Worm (Caenorhabditis elegans) whole organism, young adult: Measurements from ENCODE around the gene F59E12.1.

ENCODE experiments used
- B0261.1 ChIP-seq: sonication (generic microtip); optimal IDR thresholded peaks from 2 replicates; lab custom pipeline; 2016; ENCODE audit warnings: mild to moderate bottlenecking, missing genetic modification characterization, moderate library complexity, missing compliant biosample characterization
- C06A6.2 ChIP-seq: fragments of 200-800 bp; sonication (Bioruptor generic); conservative IDR thresholded peaks from 2 replicates; pipeline ENCODE4 v1.3.6; 2022; ENCODE audit warnings: missing genetic modification characterization, missing compliant biosample characterization
- D2030.7 ChIP-seq: fragments of 200-800 bp; sonication (Bioruptor generic); IDR thresholded peaks from 2 replicates; pipeline ENCODE4 v1.3.6; 2022; ENCODE audit warnings: missing genetic modification reagents, missing genetic modification characterization, missing compliant biosample characterization
- F22D6.2 ChIP-seq: sonication (generic microtip); optimal IDR thresholded peaks from 2 replicates; lab custom pipeline; 2016; ENCODE audit warnings: mild to moderate bottlenecking, missing genetic modification characterization, missing compliant biosample characterization
- F55B11.4 ChIP-seq: sonication (generic microtip); optimal IDR thresholded peaks from 2 replicates; lab custom pipeline; 2016; ENCODE audit warnings: missing compliant biosample characterization, missing genetic modification characterization, borderline replicate concordance; ENCODE audit not compliant: insufficient read depth
- K12H6.12 ChIP-seq: fragments of 200-800 bp; sonication (Bioruptor generic); optimal IDR thresholded peaks from 2 replicates; lab custom pipeline; 2018; ENCODE audit warnings: mild to moderate bottlenecking, missing genetic modification characterization, missing compliant biosample characterization
- akir-1 ChIP-seq: fragments of 200-800 bp; sonication (Bioruptor generic); optimal IDR thresholded peaks from 2 replicates; lab custom pipeline; 2018; ENCODE audit warnings: mild to moderate bottlenecking, missing genetic modification characterization, moderate library complexity, missing compliant biosample characterization
- ama-1 ChIP-seq, 3 experiments: fragments of 150-350 bp in 1 of 3; sonication (generic microtip) in 2 of 3; optimal IDR thresholded peaks; 2 replicates each; lab custom pipeline; 2014 to 2018; ENCODE audit warnings: missing biosample characterization in 2 of 3, missing genetic modification characterization in 2 of 3, missing genetic modification reagents in 2 of 3
- aptf-2 ChIP-seq: fragments of 200-800 bp; sonication (Bioruptor generic); conservative IDR thresholded peaks from 2 replicates; pipeline ENCODE4 v1.3.6; 2022; ENCODE audit warnings: missing genetic modification reagents, missing genetic modification characterization, missing compliant biosample characterization
- athp-1 ChIP-seq: sonication (generic microtip); optimal IDR thresholded peaks from 2 replicates; lab custom pipeline; 2017; ENCODE audit warnings: mild to moderate bottlenecking, missing genetic modification characterization, missing compliant biosample characterization
- attf-5 ChIP-seq: fragments of 200-800 bp; sonication (Bioruptor generic); optimal IDR thresholded peaks from 2 replicates; lab custom pipeline; 2018; ENCODE audit warnings: mild to moderate bottlenecking, missing genetic modification characterization, missing compliant biosample characterization
- bed-1 ChIP-seq: fragments of 200-800 bp; sonication (Bioruptor generic); IDR thresholded peaks from 2 replicates; pipeline ENCODE4 v1.3.6; 2022; ENCODE audit warnings: missing genetic modification reagents, missing genetic modification characterization, missing compliant biosample characterization
- bed-2 ChIP-seq: fragments of 200-800 bp; sonication (Bioruptor generic); IDR thresholded peaks from 2 replicates; pipeline ENCODE4 v1.3.6; 2022; ENCODE audit warnings: missing genetic modification reagents, missing genetic modification characterization, missing compliant biosample characterization
- cebp-2 ChIP-seq: fragments of 200-800 bp; sonication (Bioruptor generic); IDR thresholded peaks from 2 replicates; pipeline ENCODE4 v1.3.6; 2022; ENCODE audit warnings: missing genetic modification characterization, missing compliant biosample characterization
- ceh-27 ChIP-seq: fragments of 200-800 bp; sonication (Bioruptor generic); optimal IDR thresholded peaks from 2 replicates; lab custom pipeline; 2018; ENCODE audit warnings: mild to moderate bottlenecking, missing genetic modification characterization, moderate library complexity, missing compliant biosample characterization
- ceh-40 ChIP-seq: fragments of 200-800 bp; sonication (Bioruptor generic); IDR thresholded peaks from 2 replicates; pipeline ENCODE4 v1.3.6; 2022; ENCODE audit warnings: missing genetic modification characterization, missing compliant biosample characterization
- dox-1 ChIP-seq: fragments of 200-800 bp; sonication (Bioruptor generic); IDR thresholded peaks from 2 replicates; pipeline ENCODE4 v1.3.6; 2022; ENCODE audit warnings: missing genetic modification reagents, missing genetic modification characterization, missing compliant biosample characterization
- efl-1 ChIP-seq: fragments of 150-350 bp; optimal IDR thresholded peaks from 2 replicates; lab custom pipeline; 2014; ENCODE audit warnings: missing biosample characterization, missing genetic modification reagents, missing genetic modification characterization
- ets-4 ChIP-seq: fragments of 200-800 bp; sonication (Bioruptor generic); optimal IDR thresholded peaks from 2 replicates; lab custom pipeline; 2018; ENCODE audit warnings: mild to moderate bottlenecking, missing genetic modification characterization, missing compliant biosample characterization
- hsf-1 ChIP-seq: fragments of 200-800 bp; sonication (Bioruptor generic); IDR thresholded peaks from 2 replicates; pipeline ENCODE4 v1.3.6; 2022; ENCODE audit warnings: missing genetic modification reagents, missing genetic modification characterization, missing compliant biosample characterization
- lag-1 ChIP-seq: fragments of 200-800 bp; sonication (Bioruptor generic); IDR thresholded peaks from 2 replicates; pipeline ENCODE4 v1.3.6; 2022; ENCODE audit warnings: missing genetic modification reagents, missing genetic modification characterization, missing compliant biosample characterization
- lin-26 ChIP-seq: fragments of 200-800 bp; sonication (Bioruptor generic); IDR thresholded peaks from 2 replicates; pipeline ENCODE4 v1.3.6; 2022; ENCODE audit warnings: missing genetic modification reagents, missing genetic modification characterization, missing compliant biosample characterization
- lin-40 ChIP-seq: sonication (generic microtip); optimal IDR thresholded peaks from 2 replicates; lab custom pipeline; 2016; ENCODE audit warnings: missing genetic modification characterization, mild to moderate bottlenecking, missing compliant biosample characterization, missing genotype, missing genetic modification reagents
- lsl-1 ChIP-seq: fragments of 200-800 bp; sonication (Bioruptor generic); optimal IDR thresholded peaks from 2 replicates; lab custom pipeline; 2018; ENCODE audit warnings: mild to moderate bottlenecking, missing genetic modification characterization, moderate library complexity, missing compliant biosample characterization
- lsy-27 ChIP-seq: sonication (generic microtip); optimal IDR thresholded peaks from 2 replicates; lab custom pipeline; 2017; ENCODE audit warnings: missing genetic modification characterization, mild to moderate bottlenecking, missing compliant biosample characterization, antibody characterized with exemption, missing genotype, borderline replicate concordance; ENCODE audit not compliant: insufficient read depth
- madf-10 ChIP-seq: sonication (generic microtip); optimal IDR thresholded peaks from 2 replicates; lab custom pipeline; 2016; ENCODE audit warnings: mild to moderate bottlenecking, missing genetic modification characterization, missing compliant biosample characterization
- madf-3 ChIP-seq: fragments of 200-800 bp; sonication (Bioruptor generic); IDR thresholded peaks from 2 replicates; pipeline ENCODE4 v1.3.6; 2022; ENCODE audit warnings: missing genetic modification reagents, missing genetic modification characterization, missing compliant biosample characterization
- madf-8 ChIP-seq: fragments of 200-800 bp; sonication (Bioruptor generic); conservative IDR thresholded peaks from 2 replicates; pipeline ENCODE4 v1.3.6; 2022; ENCODE audit warnings: missing genetic modification reagents, missing genetic modification characterization, missing compliant biosample characterization
- mxl-1 ChIP-seq: sonication (generic microtip); optimal IDR thresholded peaks from 2 replicates; lab custom pipeline; 2016; ENCODE audit warnings: missing genetic modification characterization, missing compliant biosample characterization
- nfyb-1 ChIP-seq: fragments of 200-800 bp; sonication (Bioruptor generic); IDR thresholded peaks from 2 replicates; pipeline ENCODE4 v1.3.6; 2022; ENCODE audit warnings: missing genetic modification reagents, missing genetic modification characterization, missing compliant biosample characterization
- nhr-120 ChIP-seq: fragments of 200-800 bp; sonication (Bioruptor generic); IDR thresholded peaks from 2 replicates; pipeline ENCODE4 v1.3.6; 2022; ENCODE audit warnings: missing genetic modification characterization, missing compliant biosample characterization
- nhr-179 ChIP-seq: sonication (generic microtip); optimal IDR thresholded peaks from 2 replicates; lab custom pipeline; 2016; ENCODE audit warnings: mild to moderate bottlenecking, missing genetic modification characterization, missing compliant biosample characterization
- nhr-80 ChIP-seq: sonication (generic microtip); optimal IDR thresholded peaks from 2 replicates; lab custom pipeline; 2016; ENCODE audit warnings: missing genetic modification characterization, missing compliant biosample characterization
- nhr-90 ChIP-seq: sonication (generic microtip); optimal IDR thresholded peaks from 2 replicates; lab custom pipeline; 2016; ENCODE audit warnings: missing genotype, mild to moderate bottlenecking, missing genetic modification characterization, missing compliant biosample characterization
- rec-8 ChIP-seq, 2 experiments: sonication (generic microtip); optimal IDR thresholded peaks; 2 replicates each; lab custom pipeline; 2016; ENCODE audit warnings: mild to moderate bottlenecking in 2 of 2, missing genetic modification characterization in 2 of 2, missing genetic modification reagents in 2 of 2, missing genotype in 2 of 2, missing biosample characterization in 1 of 2, missing compliant biosample characterization in 1 of 2, moderate library complexity in 1 of 2
- repo-1 ChIP-seq: sonication (generic microtip); optimal IDR thresholded peaks from 2 replicates; lab custom pipeline; 2017; ENCODE audit warnings: mild to moderate bottlenecking, missing genetic modification characterization, missing compliant biosample characterization
- sdz-38 ChIP-seq: sonication (generic microtip); optimal IDR thresholded peaks from 2 replicates; lab custom pipeline; 2016; ENCODE audit warnings: missing genotype, missing genetic modification characterization, missing compliant biosample characterization
- snpc-1.3 ChIP-seq: sonication (generic microtip); optimal IDR thresholded peaks from 2 replicates; lab custom pipeline; 2017; ENCODE audit warnings: missing genetic modification characterization, mild to moderate bottlenecking, missing compliant biosample characterization, antibody characterized with exemption, moderate library complexity, missing genotype, missing genetic modification reagents; ENCODE audit not compliant: insufficient read depth
- somi-1 ChIP-seq: fragments of 200-800 bp; sonication (Bioruptor generic); optimal IDR thresholded peaks from 2 replicates; lab custom pipeline; 2018; ENCODE audit warnings: mild to moderate bottlenecking, missing genetic modification characterization, missing compliant biosample characterization
- sptf-2 ChIP-seq: fragments of 200-800 bp; sonication (Bioruptor generic); optimal IDR thresholded peaks from 2 replicates; lab custom pipeline; 2018; ENCODE audit warnings: mild to moderate bottlenecking, missing genetic modification characterization, missing compliant biosample characterization
- tbp1 ChIP-seq: fragments of 200-800 bp; sonication (Bioruptor generic); optimal IDR thresholded peaks from 2 replicates; lab custom pipeline; 2018; ENCODE audit warnings: mild to moderate bottlenecking, missing genetic modification characterization, missing compliant biosample characterization
- unc-130 ChIP-seq: sonication (generic microtip); optimal IDR thresholded peaks from 2 replicates; lab custom pipeline; 2016; ENCODE audit warnings: missing genetic modification reagents, missing genetic modification characterization, missing compliant biosample characterization
- ztf-18 ChIP-seq: sonication (generic microtip); optimal IDR thresholded peaks from 2 replicates; lab custom pipeline; 2016; ENCODE audit warnings: missing genotype, mild to moderate bottlenecking, missing genetic modification characterization, missing compliant biosample characterization
- ztf-22 ChIP-seq: fragments of 200-800 bp; sonication (Bioruptor generic); optimal IDR thresholded peaks from 2 replicates; lab custom pipeline; 2018; ENCODE audit warnings: mild to moderate bottlenecking, missing genetic modification characterization, moderate library complexity, missing compliant biosample characterization
- ztf-25 ChIP-seq: fragments of 200-800 bp; sonication (Bioruptor generic); IDR thresholded peaks from 2 replicates; pipeline ENCODE4 v1.3.6; 2022; ENCODE audit warnings: missing genetic modification reagents, missing genetic modification characterization, missing compliant biosample characterization
- ztf-3 ChIP-seq: fragments of 200-800 bp; sonication (Bioruptor generic); optimal IDR thresholded peaks from 2 replicates; lab custom pipeline; 2018; ENCODE audit warnings: mild to moderate bottlenecking, missing genetic modification characterization, missing compliant biosample characterization

The F59E12.1 gene

DNA sequence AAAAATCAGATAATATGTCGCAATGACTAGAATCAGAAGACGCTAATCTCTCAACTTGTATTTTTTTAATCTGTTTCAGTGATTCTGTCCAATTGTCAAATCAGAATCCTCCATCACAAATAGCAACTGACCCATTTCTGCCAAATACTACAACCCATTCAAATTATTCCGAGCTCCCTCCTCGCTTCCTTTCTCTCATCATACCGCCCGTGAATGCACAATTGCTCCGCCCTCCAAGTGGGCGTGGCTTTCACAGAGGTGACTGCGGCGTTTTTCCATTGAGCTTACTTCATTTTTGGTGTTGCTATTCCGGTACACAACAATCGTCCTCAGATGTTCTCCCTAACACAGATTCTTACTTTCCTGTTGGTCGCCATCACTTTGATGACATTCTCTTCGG, 26.4 kb downstream of the F59E12.1 start, which contains the start of gene flp-27:
TSS of gene flp-27 (plus strand) at position 301 of the 400 bp plus-strand sequence.
- TF ChIP-seq mxl-1 (tag; lab: Kevin White, UChicago): no peak
- TF ChIP-seq rec-8 (tag; optimal IDR thresholded peaks at IDR 0.05; lab: Kevin White, UChicago): no peak
- no peak for TF ChIP-seq B0261.1 (tag; lab: Kevin White, UChicago)
- TF ChIP-seq unc-130 (GFP tag; lab: Kevin White, UChicago): no peak
- TF ChIP-seq repo-1: no peak
- TF ChIP-seq lsy-27 (tag; lab: Kevin White, UChicago): no peak
- no peak for TF ChIP-seq attf-5 (GFP tag; lab: Kevin White, UChicago)
- TF ChIP-seq bed-2 (GFP tag; lab: Robert Waterston, UW): no peak
- no peak for TF ChIP-seq sdz-38 (tag; lab: Kevin White, UChicago)
- no peak for TF ChIP-seq tbp1
- no peak for TF ChIP-seq ztf-22 (GFP tag; lab: Kevin White, UChicago)
- TF ChIP-seq ztf-18: no peak
- no peak for TF ChIP-seq madf-8
- TF ChIP-seq K12H6.12 (tag; lab: Kevin White, UChicago): no peak
- no peak for TF ChIP-seq nhr-179 (tag; lab: Kevin White, UChicago)
- no peak for TF ChIP-seq aptf-2 (GFP tag; lab: Robert Waterston, UW)
- no peak for TF ChIP-seq ceh-40 (GFP tag; lab: Robert Waterston, UW)
- TF ChIP-seq efl-1 (GFP tag; lab: Kevin White, UChicago): no peak

DNA sequence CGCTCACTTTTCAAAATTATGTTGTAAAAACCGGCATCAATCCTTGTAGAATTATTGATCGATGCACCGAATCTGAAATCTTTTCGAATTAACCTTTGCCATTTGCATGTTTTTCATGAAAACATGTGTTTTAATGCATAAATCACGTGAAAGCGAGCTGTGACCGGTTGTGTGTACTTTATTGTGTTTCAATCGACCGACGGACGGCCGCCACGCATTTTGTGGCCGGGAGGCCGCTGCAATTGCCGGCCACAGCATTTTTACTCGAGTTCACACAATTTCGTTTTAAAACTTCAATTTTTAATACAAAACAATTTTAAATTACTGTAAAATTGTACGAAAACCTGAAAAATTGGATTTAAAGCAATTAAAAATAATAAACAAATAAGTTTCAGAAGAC, 34.6 kb downstream of the F59E12.1 start, which contains the start of gene C25H3.11:
TSS of gene C25H3.11 (minus strand) at position 82 of the 400 bp plus-strand sequence.
- peak; percentile 31 for TF ChIP-seq repo-1
- TF ChIP-seq ceh-40 (GFP tag; lab: Robert Waterston, UW): no peak
- TF ChIP-seq nhr-179 (tag; lab: Kevin White, UChicago): no peak
- TF ChIP-seq ets-4 (GFP tag; lab: Kevin White, UChicago): no peak
- TF ChIP-seq lin-40 (tag; lab: Kevin White, UChicago): peak; percentile 6
- TF ChIP-seq ceh-27 (GFP tag; lab: Kevin White, UChicago): no peak
- 0 out of 2 replicates have a peak, but pooled peaks have one; percentile 37 for TF ChIP-seq nfyb-1 (GFP tag; lab: Robert Waterston, UW)
- TF ChIP-seq ztf-3 (GFP tag; lab: Kevin White, UChicago): no peak
- no peak for TF ChIP-seq lag-1 (GFP tag; lab: Robert Waterston, UW)
- TF ChIP-seq lin-26 (GFP tag; lab: Robert Waterston, UW): no peak
- TF ChIP-seq aptf-2 (GFP tag; lab: Robert Waterston, UW): 0 out of 2 replicates have a peak, but pooled peaks have one; percentile 28
- TF ChIP-seq cebp-2: no peak
- no peak for TF ChIP-seq nhr-90
- peak; percentile 17 for TF ChIP-seq athp-1 (tag; lab: Kevin White, UChicago)
- no peak for TF ChIP-seq hsf-1 (GFP tag; lab: Robert Waterston, UW)
- TF ChIP-seq madf-10 (tag; lab: Kevin White, UChicago): peak; percentile 10
- TF ChIP-seq ama-1 (optimal IDR thresholded peaks at IDR 0.05; lab: Kevin White, UChicago): no peak
- TF ChIP-seq ama-1 (GFP tag; optimal IDR thresholded peaks at IDR 0.05; lab: Kevin White, UChicago): no peak
- TF ChIP-seq attf-5 (GFP tag; lab: Kevin White, UChicago): peak; percentile 79
- no peak for TF ChIP-seq F55B11.4 (tag; lab: Kevin White, UChicago)
- TF ChIP-seq snpc-1.3: no peak
- TF ChIP-seq bed-1: no peak
- TF ChIP-seq dox-1 (GFP tag; lab: Robert Waterston, UW): peak; percentile 71
- TF ChIP-seq akir-1 (GFP tag; lab: Kevin White, UChicago): no peak
- no peak for TF ChIP-seq somi-1 (GFP tag; lab: Kevin White, UChicago)
- no peak for TF ChIP-seq C06A6.2 (GFP tag; lab: Robert Waterston, UW)
- TF ChIP-seq nhr-120 (GFP tag; lab: Robert Waterston, UW): no peak
- no peak for TF ChIP-seq madf-3 (GFP tag; lab: Robert Waterston, UW)
- TF ChIP-seq nhr-80 (tag; lab: Kevin White, UChicago): peak; percentile 61
- TF ChIP-seq lsl-1 (GFP tag; lab: Kevin White, UChicago): no peak
- no peak for TF ChIP-seq sptf-2 (GFP tag; lab: Kevin White, UChicago)
- TF ChIP-seq lsy-27 (tag; lab: Kevin White, UChicago): no peak
- TF ChIP-seq F22D6.2 (tag; lab: Kevin White, UChicago): no peak
- TF ChIP-seq tbp1: peak; percentile 41
- 0 out of 2 replicates have a peak, but pooled peaks have one; percentile 21 for TF ChIP-seq D2030.7 (GFP tag; lab: Robert Waterston, UW)
- TF ChIP-seq ztf-25 (GFP tag; lab: Robert Waterston, UW): no peak
